Worm (Caenorhabditis elegans) whole organism, L1 larva: ENCODE measurements around the gene Y32F6B.9.

Source experiments
- C34B4.2 ChIP-seq: sonication (generic microtip); optimal IDR thresholded peaks from 2 replicates; lab custom pipeline; 2017; ENCODE audit warnings: mild to moderate bottlenecking, missing genetic modification characterization, missing compliant biosample characterization
- F16B12.6 ChIP-seq: fragments of 150-350 bp; optimal IDR thresholded peaks from 2 replicates; lab custom pipeline; 2014; ENCODE audit warnings: missing biosample characterization, missing genetic modification characterization
- aly-2 ChIP-seq: fragments of 150-350 bp; optimal IDR thresholded peaks from 2 replicates; lab custom pipeline; 2014; ENCODE audit warnings: missing biosample characterization, missing genetic modification characterization
- ama-1 ChIP-seq: fragments of 150-350 bp; optimal IDR thresholded peaks from 2 replicates; lab custom pipeline; 2014
- blmp-1 ChIP-seq: fragments of 150-350 bp; optimal IDR thresholded peaks from 2 replicates; lab custom pipeline; 2014; ENCODE audit warnings: missing biosample characterization, missing genetic modification characterization
- ceh-8 ChIP-seq: fragments of 200-800 bp; sonication (Bioruptor generic); optimal IDR thresholded peaks from 2 replicates; lab custom pipeline; 2018; ENCODE audit warnings: mild to moderate bottlenecking, missing genetic modification characterization, moderate library complexity, missing compliant biosample characterization
- ceh-90 ChIP-seq: sonication (generic microtip); optimal IDR thresholded peaks from 2 replicates; lab custom pipeline; 2016; ENCODE audit warnings: missing genetic modification characterization, missing compliant biosample characterization
- efl-1 ChIP-seq, 4 experiments: fragments of 150-350 bp; optimal IDR thresholded peaks in 3 of 4; peaks in 1 of 4; 1 replicate in 1 of 4; 2 replicates in 3 of 4; lab custom pipeline; 2014; ENCODE audit warnings: missing biosample characterization in 2 of 4, missing genetic modification characterization in 2 of 4, missing genetic modification reagents in 2 of 4
- elt-3 ChIP-seq, 6 experiments: fragments of 150-350 bp in 1 of 6; sonication (generic microtip); optimal IDR thresholded peaks; 2 replicates each; lab custom pipeline; 2017 to 2018; ENCODE audit warnings: missing biosample characterization in 6 of 6, missing genetic modification characterization in 6 of 6, inconsistent platforms in 1 of 6
- fkh-10 ChIP-seq: sonication (generic microtip); optimal IDR thresholded peaks from 2 replicates; lab custom pipeline; 2017; ENCODE audit warnings: missing biosample characterization, missing genetic modification reagents, missing genetic modification characterization
- grh-1 ChIP-seq: fragments of 200-800 bp; sonication (Bioruptor generic); IDR thresholded peaks from 2 replicates; pipeline ENCODE4 v1.3.6; 2022; ENCODE audit warnings: missing genetic modification reagents, missing genetic modification characterization, missing compliant biosample characterization
- hlh-4 ChIP-seq: sonication (generic microtip); optimal IDR thresholded peaks from 2 replicates; lab custom pipeline; 2016; ENCODE audit warnings: mild to moderate bottlenecking, missing genetic modification characterization, missing compliant biosample characterization
- hpl-2 ChIP-seq: fragments of 150-350 bp; optimal IDR thresholded peaks from 2 replicates; lab custom pipeline; 2014; ENCODE audit warnings: missing biosample characterization, missing genetic modification reagents, missing genetic modification characterization
- isw-1 ChIP-seq: fragments of 200-800 bp; sonication (Bioruptor generic); IDR thresholded peaks from 2 replicates; pipeline ENCODE4 v1.3.6; 2022; ENCODE audit warnings: missing genetic modification characterization, missing compliant biosample characterization
- jun-1 ChIP-seq: fragments of 150-350 bp; optimal IDR thresholded peaks from 2 replicates; lab custom pipeline; 2014; ENCODE audit warnings: missing biosample characterization, missing genetic modification reagents, missing genetic modification characterization
- lin-14 ChIP-seq: fragments of 200-800 bp; sonication (Bioruptor generic); optimal IDR thresholded peaks from 2 replicates; lab custom pipeline; 2018; ENCODE audit warnings: mild to moderate bottlenecking, missing genetic modification characterization, moderate library complexity, missing compliant biosample characterization
- lin-15B ChIP-seq: fragments of 150-350 bp; sonication (generic microtip); optimal IDR thresholded peaks from 3 replicates; lab custom pipeline; 2014; ENCODE audit warnings: missing biosample characterization, missing genetic modification characterization
- lin-35 ChIP-seq, 2 experiments: fragments of 150-350 bp; optimal IDR thresholded peaks; 2 replicates each; lab custom pipeline; 2014; ENCODE audit warnings: missing biosample characterization in 2 of 2, missing genetic modification characterization in 2 of 2, missing genetic modification reagents in 2 of 2
- lin-39 ChIP-seq: fragments of 150-350 bp; optimal IDR thresholded peaks from 2 replicates; lab custom pipeline; 2014; ENCODE audit warnings: missing biosample characterization, missing genetic modification reagents, missing genetic modification characterization
- lsy-2 ChIP-seq, 2 experiments: fragments of 150-350 bp; optimal IDR thresholded peaks; 2 replicates each; lab custom pipeline; 2014; ENCODE audit warnings: missing biosample characterization in 2 of 2, missing genetic modification characterization in 2 of 2
- mab-9 ChIP-seq: fragments of 200-800 bp; sonication (Bioruptor generic); IDR thresholded peaks from 2 replicates; pipeline ENCODE4 v1.3.6; 2022; ENCODE audit warnings: missing genetic modification reagents, missing genetic modification characterization, missing compliant biosample characterization
- mep-1 ChIP-seq: fragments of 150-350 bp; optimal IDR thresholded peaks from 2 replicates; lab custom pipeline; 2014; ENCODE audit warnings: missing biosample characterization, missing genetic modification characterization
- nhr-12 ChIP-seq: sonication (generic microtip); optimal IDR thresholded peaks from 2 replicates; lab custom pipeline; 2017; ENCODE audit warnings: missing biosample characterization, missing genetic modification characterization
- nhr-20 ChIP-seq: sonication (generic microtip); optimal IDR thresholded peaks from 2 replicates; lab custom pipeline; 2016; ENCODE audit warnings: mild to moderate bottlenecking, missing genetic modification characterization, missing compliant biosample characterization
- nhr-47 ChIP-seq: sonication (generic microtip); optimal IDR thresholded peaks from 2 replicates; lab custom pipeline; 2016; ENCODE audit warnings: mild to moderate bottlenecking, missing genetic modification characterization, moderate library complexity, missing compliant biosample characterization
- nhr-71 ChIP-seq: sonication (generic microtip); optimal IDR thresholded peaks from 2 replicates; lab custom pipeline; 2016; ENCODE audit warnings: mild to moderate bottlenecking, missing genetic modification characterization, moderate library complexity, missing compliant biosample characterization
- nhr-77 ChIP-seq: fragments of 150-350 bp; optimal IDR thresholded peaks from 2 replicates; lab custom pipeline; 2014; ENCODE audit warnings: missing biosample characterization, missing genetic modification characterization
- nhr-85 ChIP-seq: sonication (generic microtip); peaks from one replicate; lab custom pipeline; 2016; ENCODE audit warnings: missing genetic modification characterization, inconsistent platforms, missing compliant biosample characterization
- nhr-90 ChIP-seq: sonication (generic microtip); optimal IDR thresholded peaks from 2 replicates; lab custom pipeline; 2016; ENCODE audit warnings: mild to moderate bottlenecking, missing genetic modification characterization, missing compliant biosample characterization; ENCODE audit not compliant: poor library complexity
- rnt-1 ChIP-seq: sonication (generic microtip); optimal IDR thresholded peaks from 2 replicates; lab custom pipeline; 2016; ENCODE audit warnings: mild to moderate bottlenecking, missing genetic modification characterization, moderate library complexity, missing compliant biosample characterization
- skn-1 ChIP-seq: fragments of 150-350 bp; optimal IDR thresholded peaks from 2 replicates; lab custom pipeline; 2014; ENCODE audit warnings: missing biosample characterization, missing genetic modification characterization
- snpc-4 ChIP-seq: fragments of 150-350 bp; optimal IDR thresholded peaks from 2 replicates; lab custom pipeline; 2014; ENCODE audit warnings: missing biosample characterization, missing genetic modification characterization
- sox-4 ChIP-seq: sonication (generic microtip); optimal IDR thresholded peaks from 2 replicates; lab custom pipeline; 2016; ENCODE audit warnings: missing genetic modification characterization, missing compliant biosample characterization
- sup-37 ChIP-seq: fragments of 200-800 bp; sonication (Bioruptor generic); optimal IDR thresholded peaks from 2 replicates; lab custom pipeline; 2018; ENCODE audit warnings: mild to moderate bottlenecking, missing genetic modification characterization, missing compliant biosample characterization
- tbx-2 ChIP-seq: sonication (generic microtip); optimal IDR thresholded peaks from 2 replicates; lab custom pipeline; 2016; ENCODE audit warnings: missing genetic modification characterization, missing compliant biosample characterization
- unc-130 ChIP-seq: fragments of 150-350 bp; optimal IDR thresholded peaks from 2 replicates; lab custom pipeline; 2017; ENCODE audit warnings: missing biosample characterization, missing genetic modification characterization, inconsistent platforms
- unc-62 ChIP-seq: fragments of 150-350 bp; optimal IDR thresholded peaks from 2 replicates; lab custom pipeline; 2014; ENCODE audit warnings: missing biosample characterization, missing genetic modification reagents, missing genetic modification characterization
- unc-86 ChIP-seq: sonication (generic microtip); optimal IDR thresholded peaks from 2 replicates; lab custom pipeline; 2016; ENCODE audit warnings: missing genetic modification characterization, missing compliant biosample characterization
- xbp-1 ChIP-seq: sonication (generic microtip); optimal IDR thresholded peaks from 2 replicates; lab custom pipeline; 2016; ENCODE audit warnings: missing genetic modification characterization, missing compliant biosample characterization
- zag-1 ChIP-seq: fragments of 150-350 bp; optimal IDR thresholded peaks from 2 replicates; lab custom pipeline; 2014; ENCODE audit warnings: missing biosample characterization, missing genetic modification characterization
- zip-4 ChIP-seq: fragments of 200-800 bp; sonication (Bioruptor generic); optimal IDR thresholded peaks from 2 replicates; lab custom pipeline; 2018; ENCODE audit warnings: mild to moderate bottlenecking, missing genetic modification characterization, moderate library complexity, missing compliant biosample characterization
- ztf-11 ChIP-seq, 2 experiments: sonication (generic microtip); optimal IDR thresholded peaks; 2 replicates each; lab custom pipeline; 2016 to 2017; ENCODE audit warnings: missing genetic modification characterization in 2 of 2, missing biosample characterization in 1 of 2, missing compliant biosample characterization in 1 of 2

The Y32F6B.9 gene

ce11 chrV:10503893-10504292 is 25.4 kb downstream of the Y32F6B.9 start, which contains the start of gene C35A5.10 (continued):
- no peak for TF ChIP-seq ceh-8 (GFP tag; lab: Kevin White, UChicago)
- no peak for TF ChIP-seq mep-1 (tag; lab: Kevin White, UChicago)
- no peak for TF ChIP-seq sox-4 (tag; lab: Kevin White, UChicago)
- TF ChIP-seq snpc-4 (tag; lab: Kevin White, UChicago): no peak
- no peak for TF ChIP-seq lin-39 (tag; lab: Kevin White, UChicago)
- TF ChIP-seq, all 84 proteins: peak for 0

ce11 chrV:10505553-10505952 is 27.1 kb downstream of the Y32F6B.9 start, which contains the start of gene C35A5.5:
Gene C35A5.5 (plus strand): TSS chrV:10505853.
- no peak for TF ChIP-seq mab-9 (GFP tag; lab: Robert Waterston, UW)
- TF ChIP-seq sox-4 (tag; lab: Kevin White, UChicago): no peak
- TF ChIP-seq hlh-4 (tag; lab: Kevin White, UChicago): no peak
- no peak for TF ChIP-seq zip-4 (GFP tag; lab: Kevin White, UChicago)
- no peak for TF ChIP-seq grh-1 (GFP tag; lab: Robert Waterston, UW)
- no peak for TF ChIP-seq tbx-2 (tag; lab: Kevin White, UChicago)
- no peak for TF ChIP-seq ztf-11 (tag; optimal IDR thresholded peaks at IDR 0.05; lab: Kevin White, UChicago)
- no peak for TF ChIP-seq nhr-71 (tag; lab: Kevin White, UChicago)
- TF ChIP-seq hpl-2 (GFP tag; lab: Kevin White, UChicago): no peak
- TF ChIP-seq, all 84 proteins: peak for 0

- TF ChIP-seq nhr-20 (peak; percentile 5), skn-1 (peak; percentile 4), blmp-1 (tag; lab: Kevin White, UChicago) (peak; percentile 30), sup-37 (no peak), rnt-1 (tag; lab: Kevin White, UChicago) (peak; percentile 22), nhr-71 (tag; lab: Kevin White, UChicago) (peak; percentile 20), snpc-4 (tag; lab: Kevin White, UChicago) (no peak), unc-62 (GFP tag; lab: Kevin White, UChicago) (no peak), lin-14 (GFP tag; lab: Kevin White, UChicago) (peak; percentile 30)
These were observed 30.4 kb downstream of the Y32F6B.9 start, which contains the start of gene C35A5.6 for ce11 chrV:10508855-10509254. Gene C35A5.6 (plus strand): TSS chrV:10509137.

- no peak for TF ChIP-seq unc-130 (tag; lab: Kevin White, UChicago)
- TF ChIP-seq nhr-90 (tag; lab: Kevin White, UChicago): no peak
- TF ChIP-seq efl-1 (optimal IDR thresholded peaks at IDR 0.05; lab: Kevin White, UChicago): no peak
- TF ChIP-seq efl-1 (GFP tag; optimal IDR thresholded peaks at IDR 0.05 in 1 of 2; lab: Kevin White, UChicago): no peak
- no peak for TF ChIP-seq blmp-1 (tag; lab: Kevin White, UChicago)
- no peak for TF ChIP-seq F16B12.6 (tag; lab: Kevin White, UChicago)
- TF ChIP-seq nhr-47 (tag; lab: Kevin White, UChicago): no peak
- no peak for TF ChIP-seq zag-1 (tag; lab: Kevin White, UChicago)
These were observed 35.8 kb downstream of the Y32F6B.9 start, which contains the start of gene dmsr-8 for ce11 chrV:10514271-10514670. Gene dmsr-8 (minus strand): TSS chrV:10514371.

- TF ChIP-seq blmp-1 (tag; lab: Kevin White, UChicago) (no peak), fkh-10 (GFP tag; lab: Kevin White, UChicago) (peak; percentile 51), lin-14 (GFP tag; lab: Kevin White, UChicago) (peak; percentile 24), nhr-71 (tag; lab: Kevin White, UChicago) (no peak)
These were observed 38.2 kb downstream of the Y32F6B.9 start for ce11 chrV:10516702-10517101.

ce11 chrV:10525902-10526301 is 47.4 kb downstream of the Y32F6B.9 start, which contains the start of the genes C35A5.8 and hda-11:
Gene C35A5.8 (minus strand): TSS chrV:10525908.
Gene hda-11 (plus strand): TSS chrV:10526184.
- peak; percentile 77 for TF ChIP-seq isw-1 (GFP tag; lab: Robert Waterston, UW)
- TF ChIP-seq aly-2 (tag; lab: Kevin White, UChicago): no peak
- TF ChIP-seq lsy-2 (tag; optimal IDR thresholded peaks at IDR 0.05; lab: Kevin White, UChicago): peak; percentile 54 to 61
- no peak for TF ChIP-seq nhr-77
- peak in 1 of 6 experiments; percentile 22 for TF ChIP-seq elt-3 (tag; optimal IDR thresholded peaks at IDR 0.05; lab: Kevin White, UChicago)
- peak; percentile 57 for TF ChIP-seq hlh-4 (tag; lab: Kevin White, UChicago)
- peak; percentile 92 for TF ChIP-seq nhr-85
- TF ChIP-seq ama-1 (lab: Kevin White, UChicago): no peak
- peak; percentile 59 for TF ChIP-seq unc-86 (tag; lab: Kevin White, UChicago)
- peak; percentile 94 for TF ChIP-seq ceh-90 (tag; lab: Kevin White, UChicago)
- TF ChIP-seq lin-35 (GFP tag; optimal IDR thresholded peaks at IDR 0.05; lab: Kevin White, UChicago): peak; percentile 71 to 74
- peak in 1 of 2 experiments; percentile 94 for TF ChIP-seq ztf-11 (tag; optimal IDR thresholded peaks at IDR 0.05; lab: Kevin White, UChicago)
- TF ChIP-seq jun-1 (tag; lab: Kevin White, UChicago): no peak
- peak; percentile 8 for TF ChIP-seq lin-15B (tag; lab: Kevin White, UChicago)
- TF ChIP-seq grh-1 (GFP tag; lab: Robert Waterston, UW): peak; percentile 59
- TF ChIP-seq F16B12.6 (tag; lab: Kevin White, UChicago): no peak
- TF ChIP-seq C34B4.2 (tag; lab: Kevin White, UChicago): no peak
- TF ChIP-seq nhr-12 (tag; lab: Kevin White, UChicago): no peak
- peak; percentile 80 for TF ChIP-seq xbp-1 (tag; lab: Kevin White, UChicago)
